Worm (Caenorhabditis elegans) whole organism, L3 larva: ENCODE measurements around the gene nhr-34.

Experiments
- R02D3.7 ChIP-seq: fragments of 150-350 bp; optimal IDR thresholded peaks from 2 replicates; lab custom pipeline; 2014; ENCODE audit warnings: missing biosample characterization, missing genetic modification characterization
- ama-1 ChIP-seq: fragments of 150-350 bp; optimal IDR thresholded peaks from 2 replicates; lab custom pipeline; 2018
- egl-5 ChIP-seq: fragments of 150-350 bp; optimal IDR thresholded peaks from 2 replicates; lab custom pipeline; 2017; ENCODE audit warnings: missing biosample characterization, missing genetic modification reagents, missing genetic modification characterization, inconsistent platforms
- elt-2 ChIP-seq: sonication (generic microtip); optimal IDR thresholded peaks from 2 replicates; lab custom pipeline; 2016; ENCODE audit warnings: missing genetic modification reagents, mild to moderate bottlenecking, missing genetic modification characterization, missing compliant biosample characterization
- lin-15B ChIP-seq: fragments of 150-350 bp; optimal IDR thresholded peaks from 2 replicates; lab custom pipeline; 2014; ENCODE audit warnings: missing biosample characterization, missing genetic modification characterization
- lin-39 ChIP-seq: fragments of 150-350 bp; optimal IDR thresholded peaks from 2 replicates; lab custom pipeline; 2018; ENCODE audit warnings: missing biosample characterization, missing genetic modification reagents, missing genetic modification characterization
- mdl-1 ChIP-seq: fragments of 150-350 bp; optimal IDR thresholded peaks from 2 replicates; lab custom pipeline; 2014; ENCODE audit warnings: missing biosample characterization, missing genetic modification characterization
- nhr-11 ChIP-seq: fragments of 150-350 bp; optimal IDR thresholded peaks from 2 replicates; lab custom pipeline; 2014; ENCODE audit warnings: missing biosample characterization, missing genetic modification characterization
- snpc-4 ChIP-seq: fragments of 150-350 bp; optimal IDR thresholded peaks from 2 replicates; lab custom pipeline; 2014; ENCODE audit warnings: missing biosample characterization, missing genetic modification characterization
- unc-62 ChIP-seq: fragments of 150-350 bp; sonication (generic microtip); optimal IDR thresholded peaks from 4 replicates; lab custom pipeline; 2014; ENCODE audit warnings: missing biosample characterization, missing genetic modification reagents, missing genetic modification characterization
- ztf-11 ChIP-seq: fragments of 150-350 bp; optimal IDR thresholded peaks from 2 replicates; lab custom pipeline; 2014; ENCODE audit warnings: missing biosample characterization, missing genetic modification characterization

ce11 chrIV:9724948-9725347 is 49.5 kb upstream of the nhr-34 start, which contains the start of the genes nhr-138 and C28D4.18:
- TF ChIP-seq lin-15B (tag; lab: Kevin White, UChicago) (no peak), lin-39 (tag; lab: Kevin White, UChicago) (no peak), unc-62 (GFP tag; lab: Kevin White, UChicago) (no peak), ztf-11 (no peak), R02D3.7 (tag; lab: Kevin White, UChicago) (no peak), mdl-1 (no peak), snpc-4 (tag; lab: Kevin White, UChicago) (no peak), nhr-11 (tag; lab: Kevin White, UChicago) (no peak), elt-2 (tag; lab: Kevin White, UChicago) (no peak), egl-5 (no peak), ama-1 (lab: Kevin White, UChicago) (no peak)
